Fruit fly (Drosophila melanogaster): ENCODE measurements around the gene CG14151.

CG14151 gene

DNA sequence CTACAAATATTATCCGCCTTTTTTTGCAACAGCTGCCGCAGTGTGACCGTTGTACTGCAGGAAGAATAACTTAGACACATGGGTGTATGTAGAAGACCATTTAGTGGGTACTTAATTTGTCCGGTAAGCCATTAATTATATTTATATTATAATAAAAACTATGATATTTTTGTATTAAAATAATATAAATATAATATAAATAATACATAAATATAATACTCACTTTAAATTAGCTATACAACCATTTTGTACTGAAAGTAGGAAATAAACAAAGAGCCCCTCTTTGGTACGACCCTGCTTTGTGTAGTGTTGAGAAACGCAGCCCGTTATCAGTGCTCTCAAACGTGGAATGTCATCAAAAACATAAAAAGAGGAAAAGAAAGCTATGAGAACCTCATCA, 9.5 kb upstream of the CG14151 start, which contains the start of gene Cnep1r2 (continued):
- no peak for TF ChIP-seq HLH4C (GFP tag; IDR thresholded peaks at IDR 0.05; ENCODE audit: partially characterized antibody)
- TF ChIP-seq NC2α (GFP tag; optimal IDR thresholded peaks at IDR 0.05): no peak
- peak; percentile 96 for TF ChIP-seq CG1233 (GFP tag; optimal IDR thresholded peaks at IDR 0.05)
- peak; percentile 93 for TF ChIP-seq B-H1 (GFP tag; IDR thresholded peaks at IDR 0.05)
- peak; percentile 90 for TF ChIP-seq CG30020 (tag; optimal IDR thresholded peaks at IDR 0.05)
- TF ChIP-seq grn (GFP tag; optimal IDR thresholded peaks at IDR 0.05): no peak
- no peak for TF ChIP-seq da (GFP tag; optimal IDR thresholded peaks at IDR 0.05)
- TF ChIP-seq CG14441 (GFP tag; IDR thresholded peaks at IDR 0.05): peak; percentile 94
- peak; percentile 97 for TF ChIP-seq Oli (tag; optimal IDR thresholded peaks at IDR 0.05)
- peak; percentile 83 for TF ChIP-seq psq (GFP tag; optimal IDR thresholded peaks at IDR 0.05)
- TF ChIP-seq Vsx1 (GFP tag; optimal IDR thresholded peaks at IDR 0.05): peak; percentile 88
- TF ChIP-seq cas (GFP tag; IDR thresholded peaks at IDR 0.05): peak; percentile 87
- TF ChIP-seq gce (GFP tag; IDR thresholded peaks at IDR 0.05): peak; percentile 90
- peak; percentile 75; the same call in 1 of the 2 replicates for TF ChIP-seq ham (GFP tag; IDR thresholded peaks at IDR 0.05)
- peak; percentile 83 for TF ChIP-seq Nf-YB (GFP tag; optimal IDR thresholded peaks at IDR 0.05)
- TF ChIP-seq HmgZ (tag; optimal IDR thresholded peaks at IDR 0.05): peak; percentile 93
- TF ChIP-seq Doc3 (GFP tag; IDR thresholded peaks at IDR 0.05; ENCODE audit: partially characterized antibody): no peak
- peak; percentile 95 for TF ChIP-seq salm (tag; optimal IDR thresholded peaks at IDR 0.05)
- TF ChIP-seq zfh2 (GFP tag; optimal IDR thresholded peaks at IDR 0.05): peak; percentile 82
- peak; percentile 18 for TF ChIP-seq CHES-1-like (GFP tag; optimal IDR thresholded peaks at IDR 0.05)
- peak; percentile 69 for TF ChIP-seq Lhr (GFP tag; optimal IDR thresholded peaks at IDR 0.05)
- peak; percentile 16 for TF ChIP-seq CG1792 (GFP tag; optimal IDR thresholded peaks at IDR 0.05)
- peak; percentile 65 for TF ChIP-seq bowl (GFP tag; IDR thresholded peaks at IDR 0.05)
- peak; percentile 65 for TF ChIP-seq CG10274 (GFP tag; optimal IDR thresholded peaks at IDR 0.05)
- TF ChIP-seq jing (GFP tag; optimal IDR thresholded peaks at IDR 0.05): peak; percentile 74
- peak; percentile 95 for TF ChIP-seq CG9215 (GFP tag; IDR thresholded peaks at IDR 0.05)
- peak; percentile 64 for TF ChIP-seq Bdp1 (GFP tag; optimal IDR thresholded peaks at IDR 0.05)
- peak; percentile 80 for TF ChIP-seq CG10462 (GFP tag; optimal IDR thresholded peaks at IDR 0.05)
- peak; percentile 95 for TF ChIP-seq CG11504 (tag; optimal IDR thresholded peaks at IDR 0.05)
- peak; percentile 98 for TF ChIP-seq CG18262 (tag; optimal IDR thresholded peaks at IDR 0.05)
- peak; percentile 96 for TF ChIP-seq fd96Cb (tag; optimal IDR thresholded peaks at IDR 0.05)
- peak; percentile 94 for TF ChIP-seq H2.0 (GFP tag; IDR thresholded peaks at IDR 0.05)
- no peak for TF ChIP-seq TFAM (GFP tag; optimal IDR thresholded peaks at IDR 0.05)
- TF ChIP-seq Dll (GFP tag; IDR thresholded peaks at IDR 0.05; ENCODE audit: partially characterized antibody): no peak
- peak; percentile 89 for TF ChIP-seq slou (GFP tag; optimal IDR thresholded peaks at IDR 0.05)
- TF ChIP-seq Sry-δ (GFP tag; optimal IDR thresholded peaks at IDR 0.05): peak; percentile 3
- TF ChIP-seq CG8388 (GFP tag; optimal IDR thresholded peaks at IDR 0.05): peak; percentile 96
- TF ChIP-seq lov (optimal IDR thresholded peaks at IDR 0.05): no peak
- peak; percentile 85 for TF ChIP-seq lov (GFP tag; IDR thresholded peaks at IDR 0.05)
- peak; percentile 70 for TF ChIP-seq chn (GFP tag; optimal IDR thresholded peaks at IDR 0.05)
- peak; percentile 70 for TF ChIP-seq CG1647 (GFP tag; optimal IDR thresholded peaks at IDR 0.05)
- peak; percentile 90 for TF ChIP-seq CG10431 (GFP tag; optimal IDR thresholded peaks at IDR 0.05)
- peak; percentile 69 for TF ChIP-seq kay (GFP tag; optimal IDR thresholded peaks at IDR 0.05)
- no peak for TF ChIP-seq Bgb (GFP tag; IDR thresholded peaks at IDR 0.05; ENCODE audit: partially characterized antibody)
- peak; percentile 94 for TF ChIP-seq wor (GFP tag; IDR thresholded peaks at IDR 0.05)
- peak; percentile 96 for TF ChIP-seq Meics (GFP tag; optimal IDR thresholded peaks at IDR 0.05)
- peak; percentile 98 for TF ChIP-seq CG2712 (tag; optimal IDR thresholded peaks at IDR 0.05)
- TF ChIP-seq CG4854 (GFP tag; optimal IDR thresholded peaks at IDR 0.05): peak; percentile 61
- peak; percentile 75 for TF ChIP-seq CG18011 (GFP tag; optimal IDR thresholded peaks at IDR 0.05)
- TF ChIP-seq bbx (GFP tag; IDR thresholded peaks at IDR 0.05; ENCODE audit: partially characterized antibody): 0 out of 2 replicates have a peak, but pooled peaks have one; percentile 20
- peak; percentile 88 for TF ChIP-seq otp (GFP tag; IDR thresholded peaks at IDR 0.05)
